Fruit fly (Drosophila melanogaster) whole organism: ENCODE data around the gene Lsm12a.

Experiments used
- CG8478 ChIP-seq: fragments of >200 bp; optimal IDR thresholded peaks from 2 replicates; lab custom pipeline; 2018; ENCODE audit warnings: inconsistent platforms
- Dll ChIP-seq: fragments of >200 bp; optimal IDR thresholded peaks from 2 replicates; lab custom pipeline; 2017
- EcR ChIP-seq, 2 experiments: fragments of >200 bp; optimal IDR thresholded peaks; 2 replicates each; lab custom pipeline; 2017; ENCODE audit warnings: missing biosample characterization in 2 of 2, missing genetic modification characterization in 2 of 2, missing genetic modification reagents in 2 of 2
- pan ChIP-seq: fragments of >200 bp; optimal IDR thresholded peaks from 2 replicates; lab custom pipeline; 2017
- psq ChIP-seq: fragments of >200 bp; optimal IDR thresholded peaks from 2 replicates; lab custom pipeline; 2017
- usp ChIP-seq: fragments of >200 bp; optimal IDR thresholded peaks from 2 replicates; lab custom pipeline; 2017; ENCODE audit warnings: missing biosample characterization, missing genetic modification characterization, mixed read lengths

DNA sequence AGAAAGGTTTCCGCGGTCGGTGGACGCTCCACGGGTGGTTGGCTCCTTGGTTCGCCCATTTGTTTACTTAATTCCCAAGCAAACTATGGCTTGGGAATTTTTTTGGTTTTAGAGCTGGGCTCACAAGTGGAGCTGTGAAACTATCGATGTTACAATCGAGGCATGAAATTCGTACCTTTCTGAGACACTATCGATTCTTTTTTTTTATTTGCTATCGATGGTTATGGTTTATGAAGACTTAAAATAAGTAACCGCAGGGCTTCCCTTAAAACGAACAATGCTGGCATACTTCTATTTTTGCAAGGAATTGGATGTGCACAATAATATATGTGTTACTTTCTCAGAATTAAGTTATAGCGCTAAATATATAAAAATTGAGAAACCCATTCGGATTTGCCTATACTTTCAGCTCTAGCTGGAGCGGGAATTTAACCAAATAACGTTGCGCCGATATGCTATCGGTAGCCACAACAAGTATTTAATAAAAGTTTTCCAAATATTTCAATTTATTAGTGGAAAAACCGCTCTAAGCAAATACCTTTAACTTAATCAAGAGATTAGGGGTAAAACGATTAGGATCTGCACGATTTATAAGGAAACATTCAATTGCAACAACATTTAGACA is 513 bp upstream of the Lsm12a start, which contains the start of gene Chrac-16:
- TF ChIP-seq psq (lab: Kevin White, UChicago) (no peak), CG8478 (lab: Kevin White, UChicago) (no peak), EcR (GFP tag; optimal IDR thresholded peaks at IDR 0.05; lab: Kevin White, UChicago) (no peak), usp (no peak), pan (lab: Kevin White, UChicago) (no peak), Dll (lab: Kevin White, UChicago) (no peak)
